Fruit fly (Drosophila melanogaster) S2 (cell line): ENCODE measurements around the gene Doa.

Source experiments
- CG8478 ChIP-seq: fragments of >200 bp; optimal IDR thresholded peaks from 2 replicates; lab custom pipeline; 2018
- CTCF ChIP-seq, 2 experiments: fragments of >200 bp; optimal IDR thresholded peaks; 2 replicates each; lab custom pipeline; 2018

DNA sequence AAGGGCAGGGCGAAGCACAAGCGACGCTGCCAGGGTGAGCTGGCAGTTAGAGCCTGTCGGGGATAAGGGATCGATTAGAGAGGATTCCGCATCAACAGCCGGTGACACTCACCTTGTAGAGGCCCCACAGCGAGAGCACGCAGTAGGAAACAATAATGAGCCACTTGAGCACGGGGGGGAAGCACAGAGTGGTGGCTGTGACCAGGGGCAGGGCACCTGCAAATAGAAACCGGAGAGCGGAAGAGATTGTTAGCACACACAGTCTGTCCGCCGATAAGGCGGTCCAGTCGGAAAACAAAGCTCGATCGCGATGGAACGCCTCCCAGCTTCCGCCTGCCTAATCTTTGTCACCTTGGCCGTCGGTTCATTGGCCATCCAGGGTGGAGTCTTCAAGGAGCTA is 15.3 kb upstream of the Doa start, which contains the start of gene Nepl17:
- TF ChIP-seq CG8478 (lab: Kevin White, UChicago) (no peak), CTCF (optimal IDR thresholded peaks at IDR 0.05; lab: Kevin White, UChicago) (no peak)
